Worm (Caenorhabditis elegans) whole organism, L4 larva: ENCODE results near the gene seu-1.

ENCODE experiments used
- dmd-9 ChIP-seq: fragments of 200-800 bp; sonication (Bioruptor generic); IDR thresholded peaks from 2 replicates; pipeline ENCODE4 v1.3.6; 2022; ENCODE audit warnings: missing genetic modification reagents, missing genetic modification characterization, missing compliant biosample characterization
- mes-2 ChIP-seq: sonication (generic microtip); optimal IDR thresholded peaks from 2 replicates; lab custom pipeline; 2016; ENCODE audit warnings: missing genotype, mild to moderate bottlenecking, missing genetic modification characterization, missing compliant biosample characterization; ENCODE audit not compliant: poor library complexity, severe bottlenecking
- nhr-10 ChIP-seq: fragments of 150-350 bp; optimal IDR thresholded peaks from 2 replicates; lab custom pipeline; 2014; ENCODE audit warnings: missing biosample characterization, missing genetic modification characterization
- nhr-77 ChIP-seq: fragments of 150-350 bp; optimal IDR thresholded peaks from 2 replicates; lab custom pipeline; 2014; ENCODE audit warnings: missing biosample characterization, missing genetic modification characterization

DNA sequence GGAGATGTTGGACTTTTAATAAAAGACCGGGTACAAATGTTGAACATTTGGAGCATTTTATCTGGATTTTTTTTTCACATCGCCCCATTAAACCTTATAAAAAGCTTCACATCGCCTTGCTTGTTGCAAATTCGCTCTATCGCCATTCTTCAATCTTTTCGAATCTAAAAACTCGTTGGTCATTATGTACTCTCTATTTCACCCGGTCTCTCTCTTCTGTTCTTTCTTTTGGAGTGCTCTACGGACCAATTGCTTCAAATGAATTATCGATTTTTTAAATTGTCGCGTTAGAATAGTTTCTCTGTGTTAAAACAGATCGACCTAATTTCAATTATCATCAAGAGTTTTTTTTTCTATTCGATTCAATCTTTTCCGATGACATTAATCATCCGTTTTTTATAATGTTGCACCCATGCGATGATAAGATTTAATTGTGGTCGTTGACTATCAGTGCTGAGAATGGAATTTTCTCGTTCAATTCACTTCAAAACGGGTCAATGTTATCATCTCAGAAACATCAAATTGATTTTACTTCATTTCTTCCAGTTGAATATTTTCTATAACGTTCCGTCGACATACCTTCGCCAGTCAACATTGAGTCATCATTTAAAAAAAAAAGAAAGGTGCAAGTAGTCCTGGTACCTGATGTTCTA is 1.9 kb upstream of the seu-1 start:
- no peak for TF ChIP-seq nhr-77 (tag; lab: Kevin White, UChicago)
- no peak for TF ChIP-seq nhr-10 (tag; lab: Kevin White, UChicago)
- no peak for TF ChIP-seq mes-2
- no peak for TF ChIP-seq dmd-9 (GFP tag; lab: Robert Waterston, UW)
